Fruit fly (Drosophila melanogaster) whole organism, prepupa: ENCODE data around the gene CG1951.

ENCODE experiments used
- Blimp-1 ChIP-seq: fragments of 200-800 bp; sonication (Bioruptor generic); optimal IDR thresholded peaks from 3 replicates; lab custom pipeline; 2017; ENCODE audit warnings: missing biosample characterization, missing genetic modification characterization, mild to moderate bottlenecking, moderate library complexity, missing genetic modification reagents
- CG10631 ChIP-seq: fragments of 200-800 bp; sonication (Bioruptor generic); optimal IDR thresholded peaks from 2 replicates; lab custom pipeline; 2016; ENCODE audit warnings: missing biosample characterization, missing genetic modification characterization
- CG11294 ChIP-seq: fragments of 200-800 bp; sonication (Bioruptor generic); IDR thresholded peaks from 2 replicates; pipeline ENCODE4 v1.3.6; 2022; ENCODE audit warnings: missing biosample characterization, missing genetic modification characterization
- CG11762 ChIP-seq: fragments of 200-800 bp; sonication (Bioruptor generic); optimal IDR thresholded peaks from 3 replicates; lab custom pipeline; 2016; ENCODE audit warnings: missing biosample characterization, missing genetic modification characterization; ENCODE audit not compliant: insufficient read depth
- CG11902 ChIP-seq: fragments of 200-800 bp; sonication (Bioruptor generic); optimal IDR thresholded peaks from 3 replicates; lab custom pipeline; 2016; ENCODE audit warnings: missing biosample characterization, missing genetic modification characterization
- CG15336 ChIP-seq: fragments of 200-800 bp; sonication (Bioruptor generic); IDR thresholded peaks from 2 replicates; pipeline ENCODE4 v1.3.6; 2022; ENCODE audit warnings: missing biosample characterization, missing genetic modification characterization
- CG1621 ChIP-seq: fragments of 200-800 bp; sonication (Bioruptor generic); optimal IDR thresholded peaks from 3 replicates; lab custom pipeline; 2018; ENCODE audit warnings: missing biosample characterization, mild to moderate bottlenecking, missing genetic modification characterization
- CG16779 ChIP-seq: fragments of 200-800 bp; sonication (Bioruptor generic); optimal IDR thresholded peaks from 3 replicates; lab custom pipeline; 2017; ENCODE audit warnings: missing biosample characterization, mild to moderate bottlenecking, missing genetic modification characterization
- CG3032 ChIP-seq: fragments of 200-800 bp; optimal IDR thresholded peaks from 2 replicates; lab custom pipeline; 2019; ENCODE audit warnings: missing biosample characterization, mild to moderate bottlenecking, missing genetic modification characterization, moderate library complexity
- CG31627 ChIP-seq: fragments of 200-800 bp; sonication (Bioruptor generic); optimal IDR thresholded peaks from 3 replicates; lab custom pipeline; 2016; ENCODE audit warnings: missing biosample characterization, missing genetic modification characterization
- CG32006 ChIP-seq: fragments of 200-800 bp; sonication (Bioruptor generic); optimal IDR thresholded peaks from 3 replicates; lab custom pipeline; 2017; ENCODE audit warnings: missing biosample characterization, mild to moderate bottlenecking, missing genetic modification characterization
- CG34406 ChIP-seq: fragments of 200-800 bp; sonication (Bioruptor generic); optimal IDR thresholded peaks from 3 replicates; lab custom pipeline; 2016; ENCODE audit warnings: missing biosample characterization, missing genetic modification characterization
- CG4318 ChIP-seq: fragments of 200-800 bp; sonication (Bioruptor generic); optimal IDR thresholded peaks from 3 replicates; lab custom pipeline; 2017; ENCODE audit warnings: missing biosample characterization, mild to moderate bottlenecking, missing genetic modification characterization
- CG6163 ChIP-seq: fragments of 200-800 bp; sonication (Bioruptor generic); IDR thresholded peaks from 3 replicates; pipeline ENCODE4 v1.3.6; 2022; ENCODE audit warnings: missing biosample characterization, missing genetic modification characterization
- CG6276 ChIP-seq: fragments of 200-800 bp; sonication (Bioruptor generic); optimal IDR thresholded peaks from 2 replicates; lab custom pipeline; 2017; ENCODE audit warnings: missing biosample characterization, mild to moderate bottlenecking, missing genetic modification characterization
- CG6808 ChIP-seq: fragments of 200-800 bp; sonication (Bioruptor generic); optimal IDR thresholded peaks from 3 replicates; lab custom pipeline; 2017; ENCODE audit warnings: missing biosample characterization, missing genetic modification characterization, mild to moderate bottlenecking, moderate library complexity, missing genetic modification reagents
- CG7368 ChIP-seq: fragments of 200-800 bp; sonication (Bioruptor generic); optimal IDR thresholded peaks from 3 replicates; lab custom pipeline; 2016; ENCODE audit warnings: missing biosample characterization, missing genetic modification characterization
- CG8119 ChIP-seq: fragments of 200-800 bp; sonication (Bioruptor generic); IDR thresholded peaks from 3 replicates; pipeline ENCODE4 v1.3.6; 2022; ENCODE audit warnings: missing biosample characterization, missing genetic modification characterization
- CG8319 ChIP-seq: fragments of 200-800 bp; sonication (Bioruptor generic); optimal IDR thresholded peaks from 3 replicates; lab custom pipeline; 2016; ENCODE audit warnings: missing biosample characterization, missing genetic modification characterization
- CG8632 ChIP-seq: fragments of 200-800 bp; sonication (Bioruptor generic); optimal IDR thresholded peaks from 3 replicates; lab custom pipeline; 2016; ENCODE audit warnings: missing biosample characterization, missing genetic modification characterization
- CG9139 ChIP-seq: fragments of 200-800 bp; sonication (Bioruptor generic); optimal IDR thresholded peaks from 3 replicates; lab custom pipeline; 2017; ENCODE audit warnings: missing biosample characterization, mild to moderate bottlenecking, missing genetic modification characterization
- Eip75B ChIP-seq: fragments of 200-800 bp; sonication (Bioruptor generic); optimal IDR thresholded peaks from 3 replicates; lab custom pipeline; 2016; ENCODE audit warnings: missing biosample characterization, missing genetic modification characterization
- Ets96B ChIP-seq: fragments of 200-800 bp; optimal IDR thresholded peaks from 2 replicates; lab custom pipeline; 2019; ENCODE audit warnings: missing biosample characterization, mild to moderate bottlenecking, missing genetic modification characterization, moderate library complexity
- Gug ChIP-seq: fragments of 200-800 bp; sonication (Bioruptor generic); IDR thresholded peaks from 2 replicates; pipeline ENCODE4 v1.3.6; 2022; ENCODE audit warnings: missing biosample characterization, missing genetic modification characterization
- Hr38 ChIP-seq: sonication (Bioruptor generic); optimal IDR thresholded peaks from 2 replicates; lab custom pipeline; 2016; ENCODE audit warnings: missing biosample characterization, missing genetic modification characterization
- Hr39 ChIP-seq: fragments of 200-800 bp; sonication (Bioruptor generic); optimal IDR thresholded peaks from 2 replicates; lab custom pipeline; 2016; ENCODE audit warnings: missing biosample characterization, missing genetic modification characterization
- Hr4 ChIP-seq: fragments of 200-800 bp; sonication (Bioruptor generic); optimal IDR thresholded peaks from 3 replicates; lab custom pipeline; 2016; ENCODE audit warnings: missing biosample characterization, missing genetic modification characterization
- Lpt ChIP-seq: fragments of 200-800 bp; sonication (Bioruptor generic); optimal IDR thresholded peaks from 3 replicates; lab custom pipeline; 2016; ENCODE audit warnings: missing biosample characterization, missing genetic modification characterization
- Met ChIP-seq: fragments of 200-800 bp; sonication (Bioruptor generic); optimal IDR thresholded peaks from 3 replicates; lab custom pipeline; 2016; ENCODE audit warnings: missing biosample characterization, missing genetic modification characterization
- OdsH ChIP-seq: fragments of 200-800 bp; sonication (Bioruptor generic); optimal IDR thresholded peaks from 3 replicates; lab custom pipeline; 2016; ENCODE audit warnings: missing biosample characterization, missing genetic modification characterization
- Smox ChIP-seq: fragments of 200-800 bp; sonication (Bioruptor generic); optimal IDR thresholded peaks from 3 replicates; lab custom pipeline; 2016; ENCODE audit warnings: missing biosample characterization, missing genetic modification characterization
- Sox102F ChIP-seq: fragments of 200-800 bp; sonication (Bioruptor generic); optimal IDR thresholded peaks from 2 replicates; lab custom pipeline; 2016; ENCODE audit warnings: missing biosample characterization, mild to moderate bottlenecking, missing genetic modification characterization
- Sox14 ChIP-seq: fragments of 200-800 bp; sonication (Bioruptor generic); optimal IDR thresholded peaks from 3 replicates; lab custom pipeline; 2016; ENCODE audit warnings: missing biosample characterization, missing genetic modification characterization
- Sox15 ChIP-seq: fragments of 200-800 bp; sonication (Bioruptor generic); optimal IDR thresholded peaks from 3 replicates; lab custom pipeline; 2016; ENCODE audit warnings: missing biosample characterization, missing genetic modification characterization
- achi ChIP-seq: fragments of 200-800 bp; sonication (Bioruptor generic); optimal IDR thresholded peaks from 3 replicates; lab custom pipeline; 2016; ENCODE audit warnings: missing biosample characterization, missing genetic modification characterization
- acj6 ChIP-seq: fragments of 200-800 bp; sonication (Bioruptor generic); optimal IDR thresholded peaks from 3 replicates; lab custom pipeline; 2016; ENCODE audit warnings: missing biosample characterization, missing genetic modification characterization
- cyc ChIP-seq: fragments of 200-800 bp; sonication (Bioruptor generic); optimal IDR thresholded peaks from 3 replicates; lab custom pipeline; 2016; ENCODE audit warnings: missing biosample characterization, missing genetic modification characterization
- dac ChIP-seq: fragments of 200-800 bp; sonication (Bioruptor generic); optimal IDR thresholded peaks from 2 replicates; lab custom pipeline; 2017; ENCODE audit warnings: missing biosample characterization, mild to moderate bottlenecking, missing genetic modification characterization
- dsx ChIP-seq: fragments of 200-800 bp; optimal IDR thresholded peaks from 3 replicates; lab custom pipeline; 2019; ENCODE audit warnings: missing biosample characterization, mild to moderate bottlenecking, missing genetic modification characterization, moderate library complexity; ENCODE audit not compliant: poor library complexity, severe bottlenecking
- eg ChIP-seq: fragments of 200-800 bp; sonication (Bioruptor generic); IDR thresholded peaks from 3 replicates; pipeline ENCODE4 v1.3.6; 2022; ENCODE audit warnings: missing biosample characterization, missing genetic modification characterization
- esn ChIP-seq: fragments of 200-800 bp; sonication (Bioruptor generic); optimal IDR thresholded peaks from 2 replicates; lab custom pipeline; 2016; ENCODE audit warnings: missing biosample characterization, mild to moderate bottlenecking, missing genetic modification characterization, moderate library complexity
- fd59A ChIP-seq: fragments of 200-800 bp; sonication (Bioruptor generic); optimal IDR thresholded peaks from 2 replicates; lab custom pipeline; 2017; ENCODE audit warnings: missing biosample characterization, mild to moderate bottlenecking, missing genetic modification characterization, missing genetic modification reagents
- fd85E ChIP-seq: fragments of 200-800 bp; sonication (Bioruptor generic); optimal IDR thresholded peaks from 3 replicates; lab custom pipeline; 2016; ENCODE audit warnings: missing biosample characterization, missing genetic modification characterization
- net ChIP-seq: fragments of 200-800 bp; sonication (Bioruptor generic); optimal IDR thresholded peaks from 3 replicates; lab custom pipeline; 2016; ENCODE audit warnings: missing biosample characterization, missing genetic modification characterization
- pdm3 ChIP-seq: fragments of 200-800 bp; sonication (Bioruptor generic); optimal IDR thresholded peaks from 3 replicates; lab custom pipeline; 2016; ENCODE audit warnings: missing biosample characterization, missing genetic modification characterization
- salr ChIP-seq, 2 experiments: fragments of 200-800 bp; sonication (Bioruptor generic); optimal IDR thresholded peaks; 3 replicates each; lab custom pipeline; 2016 to 2018; ENCODE audit warnings: missing biosample characterization in 2 of 2, missing genetic modification characterization in 2 of 2, mild to moderate bottlenecking in 1 of 2
- spab ChIP-seq: fragments of 200-800 bp; sonication (Bioruptor generic); optimal IDR thresholded peaks from 2 replicates; lab custom pipeline; 2017; ENCODE audit warnings: missing biosample characterization, mild to moderate bottlenecking, missing genetic modification characterization, missing genetic modification reagents
- ss ChIP-seq, 2 experiments: fragments of 200-800 bp; sonication (Bioruptor generic); optimal IDR thresholded peaks; 2 replicates in 1 of 2; 3 replicates in 1 of 2; lab custom pipeline; 2017 to 2018; ENCODE audit warnings: mild to moderate bottlenecking in 2 of 2, missing biosample characterization in 2 of 2, missing genetic modification characterization in 2 of 2, moderate library complexity in 1 of 2
- svp ChIP-seq: fragments of 200-800 bp; sonication (Bioruptor generic); peaks from one replicate; lab custom pipeline; 2016; ENCODE audit warnings: missing biosample characterization, missing genetic modification characterization
- topi ChIP-seq: fragments of 200-800 bp; sonication (Bioruptor generic); optimal IDR thresholded peaks from 3 replicates; lab custom pipeline; 2016; ENCODE audit warnings: missing biosample characterization, missing genetic modification characterization
- vri ChIP-seq: fragments of 200-800 bp; sonication (Bioruptor generic); optimal IDR thresholded peaks from 3 replicates; lab custom pipeline; 2016; ENCODE audit warnings: missing biosample characterization, mild to moderate bottlenecking, missing genetic modification characterization

Gene CG1951

dm6 chr3R:28987596-28988378 lies 39.2 kb upstream of the CG1951 start:
- peak; percentile 33 for TF ChIP-seq CG10631 (GFP tag; lab: Kevin White, UChicago)
- TF ChIP-seq esn (GFP tag; lab: Kevin White, UChicago): no peak
- no peak for TF ChIP-seq Lpt (GFP tag; lab: Kevin White, UChicago)
- peak; percentile 31 for TF ChIP-seq CG15336 (GFP tag; lab: Robert Waterston, UW)
- peak; percentile 9 for TF ChIP-seq CG31627 (GFP tag; lab: Kevin White, UChicago)
- TF ChIP-seq dac (GFP tag; lab: Kevin White, UChicago): no peak
- no peak for TF ChIP-seq topi (GFP tag; lab: Kevin White, UChicago)
- no peak for TF ChIP-seq CG6276
- no peak for TF ChIP-seq CG34406 (GFP tag; lab: Kevin White, UChicago)
- peak; percentile 4 for TF ChIP-seq CG16779 (tag; lab: Kevin White, UChicago)
- no peak for TF ChIP-seq CG8319 (GFP tag; lab: Kevin White, UChicago)
- peak; percentile 41 for TF ChIP-seq CG6808 (GFP tag; lab: Kevin White, UChicago)
- TF ChIP-seq CG8632 (GFP tag; lab: Kevin White, UChicago): peak; percentile 8
- peak; percentile 31 for TF ChIP-seq pdm3 (GFP tag; lab: Kevin White, UChicago)
- TF ChIP-seq acj6 (GFP tag; lab: Kevin White, UChicago): peak; percentile 36
- TF ChIP-seq Smox (GFP tag; lab: Kevin White, UChicago): no peak
- TF ChIP-seq CG4318 (GFP tag; lab: Kevin White, UChicago): peak; percentile 18
- peak; percentile 32 for TF ChIP-seq CG3032 (tag; lab: Kevin White, UChicago)
- TF ChIP-seq net: no peak
- TF ChIP-seq Hr4 (GFP tag; lab: Kevin White, UChicago): peak; percentile 30
- TF ChIP-seq Gug: no peak
- TF ChIP-seq CG1621 (tag; lab: Kevin White, UChicago): no peak
- no peak for TF ChIP-seq Hr39
- TF ChIP-seq Sox15 (GFP tag; lab: Kevin White, UChicago): no peak
- no peak for TF ChIP-seq Hr38 (GFP tag; lab: Kevin White, UChicago)
- peak; percentile 17 for TF ChIP-seq Sox14 (GFP tag; lab: Kevin White, UChicago)
- no peak for TF ChIP-seq Met (GFP tag; lab: Kevin White, UChicago)
- peak; percentile 53 for TF ChIP-seq CG32006
- peak; percentile 25 for TF ChIP-seq fd59A (GFP tag; lab: Kevin White, UChicago)
- TF ChIP-seq Blimp-1: no peak
- no peak for TF ChIP-seq vri (GFP tag; lab: Kevin White, UChicago)
- TF ChIP-seq cyc (GFP tag; lab: Kevin White, UChicago): no peak
- no peak for TF ChIP-seq salr (GFP tag; optimal IDR thresholded peaks at IDR 0.05; lab: Kevin White, UChicago)
- TF ChIP-seq CG11902 (GFP tag; lab: Kevin White, UChicago): no peak
- no peak for TF ChIP-seq Sox102F (GFP tag; lab: Kevin White, UChicago)
- TF ChIP-seq dsx (GFP tag; lab: Kevin White, UChicago): peak; percentile 26
- TF ChIP-seq CG11294 (GFP tag; lab: Robert Waterston, UW): no peak
- no peak for TF ChIP-seq CG8119 (GFP tag; lab: Robert Waterston, UW)
- peak; percentile 38 for TF ChIP-seq spab
- no peak for TF ChIP-seq CG11762 (GFP tag; lab: Kevin White, UChicago)
- peak; percentile 3 for TF ChIP-seq achi (GFP tag; lab: Kevin White, UChicago)
- no peak for TF ChIP-seq CG6163 (GFP tag; lab: Robert Waterston, UW)
- TF ChIP-seq CG9139 (GFP tag; lab: Kevin White, UChicago): no peak
- TF ChIP-seq CG7368 (GFP tag; lab: Kevin White, UChicago): no peak
- peak; percentile 4 for TF ChIP-seq OdsH (GFP tag; lab: Kevin White, UChicago)
- TF ChIP-seq eg (GFP tag; lab: Robert Waterston, UW): no peak
- no peak for TF ChIP-seq Eip75B
- peak in 1 of 2 experiments; percentile 29 for TF ChIP-seq ss (GFP tag; optimal IDR thresholded peaks at IDR 0.05; lab: Kevin White, UChicago)
- TF ChIP-seq Ets96B (tag; lab: Kevin White, UChicago): peak; percentile 50
- TF ChIP-seq fd85E (GFP tag; lab: Kevin White, UChicago): no peak
- peak; percentile 72 for TF ChIP-seq svp (GFP tag; lab: Kevin White, UChicago)
